Worm (Caenorhabditis elegans): Measurements from ENCODE around the gene rpn-12.

Gene rpn-12

ce11 chrII:11632689-11633088 lies 20.2 kb upstream of the rpn-12 start:
- TF ChIP-seq F49E8.2 (tag; optimal IDR thresholded peaks at IDR 0.05; ENCODE audit: insufficient read depth) (no peak), lir-1 (GFP tag; conservative IDR thresholded peaks at IDR 0.05) (no peak), let-607 (tag; optimal IDR thresholded peaks at IDR 0.05) (no peak), ccch-3 (GFP tag; optimal IDR thresholded peaks at IDR 0.05) (no peak), Y79H2A.3 (GFP tag; conservative IDR thresholded peaks at IDR 0.05) (no peak), cebp-1 (GFP tag; IDR thresholded peaks at IDR 0.05) (no peak), cebp-1 (tag; optimal IDR thresholded peaks at IDR 0.05) (peak; percentile 46), ztf-22 (GFP tag; optimal IDR thresholded peaks at IDR 0.05) (no peak), C06A6.2 (GFP tag; conservative IDR thresholded peaks at IDR 0.05) (no peak), fkh-3 (tag; optimal IDR thresholded peaks at IDR 0.05) (no peak), madf-6 (GFP tag; IDR thresholded peaks at IDR 0.05) (no peak), lag-1 (GFP tag; IDR thresholded peaks at IDR 0.05) (no peak), rcor-1 (GFP tag; IDR thresholded peaks at IDR 0.05) (peak; percentile 10; the same call in 1 of the 2 replicates), nhr-27 (tag; optimal IDR thresholded peaks at IDR 0.05) (no peak), tlf-1 (GFP tag; optimal IDR thresholded peaks at IDR 0.05) (no peak), zfh-2 (GFP tag; conservative IDR thresholded peaks at IDR 0.05) (peak; percentile 68), dox-1 (GFP tag; IDR thresholded peaks at IDR 0.05) (peak; percentile 19; the same call in 1 of the 2 replicates), ceh-27 (GFP tag; optimal IDR thresholded peaks at IDR 0.05) (peak; percentile 21), madf-8 (GFP tag; conservative IDR thresholded peaks at IDR 0.05) (no peak), rpc-1 (optimal IDR thresholded peaks at IDR 0.05) (no peak), rpc-1 (tag; optimal IDR thresholded peaks at IDR 0.05) (no peak), ztf-25 (GFP tag; IDR thresholded peaks at IDR 0.05) (no peak), mel-28 (tag; optimal IDR thresholded peaks at IDR 0.05; ENCODE audit: borderline replicate concordance) (no peak), B0261.1 (tag; optimal IDR thresholded peaks at IDR 0.05) (no peak), hmg-1.2 (GFP tag; IDR thresholded peaks at IDR 0.05) (peak; percentile 70; the same call in 1 of the 2 replicates), F52B5.7 (tag; optimal IDR thresholded peaks at IDR 0.05) (no peak), nfyb-1 (GFP tag; IDR thresholded peaks at IDR 0.05) (peak; percentile 34; the same call in 1 of the 2 replicates), snpc-4 (GFP tag; optimal IDR thresholded peaks at IDR 0.05) (no peak), snpc-4 (tag; optimal IDR thresholded peaks at IDR 0.05) (peak in 1 of 4 experiments; percentile 25), snpc-1.3 (tag; optimal IDR thresholded peaks at IDR 0.05; ENCODE audit: insufficient read depth) (no peak), K12H6.12 (tag; optimal IDR thresholded peaks at IDR 0.05) (peak; percentile 25), bed-1 (GFP tag; IDR thresholded peaks at IDR 0.05) (no peak), lin-54 (GFP tag; optimal IDR thresholded peaks at IDR 0.05) (no peak), lin-35 (GFP tag; optimal IDR thresholded peaks at IDR 0.05) (peak in 1 of 3 experiments; percentile 19), unc-62 (GFP tag; optimal IDR thresholded peaks at IDR 0.05) (no peak), nhr-80 (tag; optimal IDR thresholded peaks at IDR 0.05) (no peak), D2030.7 (GFP tag; IDR thresholded peaks at IDR 0.05) (no peak), Y53G8AR.9 (GFP tag; conservative IDR thresholded peaks at IDR 0.05) (no peak), athp-1 (tag; optimal IDR thresholded peaks at IDR 0.05) (no peak), ama-1 (optimal IDR thresholded peaks at IDR 0.05) (no peak), ama-1 (GFP tag; optimal IDR thresholded peaks at IDR 0.05) (no peak), Y95B8A.8 (GFP tag; IDR thresholded peaks at IDR 0.05) (no peak)

Data from whole organism, young adult.